Worm (Caenorhabditis elegans) whole organism, young adult: ENCODE data around the gene daz-1.

Experiments
- F10E7.11 ChIP-seq: sonication (generic microtip); optimal IDR thresholded peaks from 2 replicates; lab custom pipeline; 2017; ENCODE audit warnings: mild to moderate bottlenecking, missing genetic modification characterization, moderate library complexity, missing compliant biosample characterization
- Y67H2A.10 ChIP-seq: fragments of 200-800 bp; sonication (Bioruptor generic); conservative IDR thresholded peaks from 2 replicates; pipeline ENCODE4 v1.3.6; 2022; ENCODE audit warnings: missing genetic modification reagents, missing genetic modification characterization, missing compliant biosample characterization
- unc-62 ChIP-seq: fragments of 150-350 bp; optimal IDR thresholded peaks from 2 replicates; lab custom pipeline; 2014; ENCODE audit warnings: missing biosample characterization, missing genetic modification reagents, missing genetic modification characterization
- ztf-25 ChIP-seq: fragments of 200-800 bp; sonication (Bioruptor generic); IDR thresholded peaks from 2 replicates; pipeline ENCODE4 v1.3.6; 2022; ENCODE audit warnings: missing genetic modification reagents, missing genetic modification characterization, missing compliant biosample characterization

- no peak for TF ChIP-seq unc-62 (GFP tag; lab: Kevin White, UChicago)
- TF ChIP-seq Y67H2A.10 (GFP tag; lab: Robert Waterston, UW) = no peak
- TF ChIP-seq F10E7.11 (tag; lab: Kevin White, UChicago) = no peak
- TF ChIP-seq ztf-25 (GFP tag; lab: Robert Waterston, UW) = no peak
These were observed 44.4 kb downstream of the daz-1 start, which contains the start of gene fzy-1 for ce11 chrII:5500470-5500869.
